Fruit fly (Drosophila melanogaster): ENCODE measurements around the gene tna.

DNA sequence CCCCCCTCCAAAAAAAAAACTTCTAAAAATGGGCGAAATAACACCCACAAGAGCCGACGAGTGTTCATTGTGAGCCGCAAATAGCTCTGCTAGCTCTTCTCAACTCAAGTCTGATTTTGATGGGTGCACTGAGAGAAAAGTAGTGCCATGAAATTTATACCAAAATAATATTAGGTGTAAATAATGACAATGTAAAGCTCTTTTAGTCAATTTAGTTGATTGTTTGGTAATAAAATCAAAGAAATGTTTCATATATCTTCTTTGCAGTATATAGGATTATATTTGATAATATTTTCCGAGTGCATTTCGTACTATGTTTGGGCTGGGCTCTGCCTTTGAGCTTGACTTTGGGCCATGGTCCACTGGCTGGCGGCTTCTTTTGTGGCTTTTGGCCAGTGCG lies 69.4 kb downstream of the tna start:
- TF ChIP-seq Hr78 (GFP tag; optimal IDR thresholded peaks at IDR 0.05), result no peak
- TF ChIP-seq dsf (GFP tag; optimal IDR thresholded peaks at IDR 0.05; ENCODE audit: borderline replicate concordance), result no peak
- no peak for TF ChIP-seq GATAd (GFP tag; optimal IDR thresholded peaks at IDR 0.05)
- no peak for TF ChIP-seq h (GFP tag; optimal IDR thresholded peaks at IDR 0.05)
- TF ChIP-seq foxo (GFP tag; optimal IDR thresholded peaks at IDR 0.05), result no peak
- TF ChIP-seq Jra (GFP tag; optimal IDR thresholded peaks at IDR 0.05), result no peak
- TF ChIP-seq rgr (GFP tag; optimal IDR thresholded peaks at IDR 0.05), result no peak
- no peak for TF ChIP-seq brk (GFP tag; optimal IDR thresholded peaks at IDR 0.05)
- no peak for TF ChIP-seq OdsH (GFP tag; optimal IDR thresholded peaks at IDR 0.05)
- no peak for TF ChIP-seq Hr83 (GFP tag; optimal IDR thresholded peaks at IDR 0.05; ENCODE audit: poor library complexity, severe bottlenecking)
